Worm (Caenorhabditis elegans): Measurements from ENCODE around the gene dyn-1.
A peak's percentile ranks its signal among the peaks of the same experiment; 100 is the strongest.

The dyn-1 gene

DNA sequence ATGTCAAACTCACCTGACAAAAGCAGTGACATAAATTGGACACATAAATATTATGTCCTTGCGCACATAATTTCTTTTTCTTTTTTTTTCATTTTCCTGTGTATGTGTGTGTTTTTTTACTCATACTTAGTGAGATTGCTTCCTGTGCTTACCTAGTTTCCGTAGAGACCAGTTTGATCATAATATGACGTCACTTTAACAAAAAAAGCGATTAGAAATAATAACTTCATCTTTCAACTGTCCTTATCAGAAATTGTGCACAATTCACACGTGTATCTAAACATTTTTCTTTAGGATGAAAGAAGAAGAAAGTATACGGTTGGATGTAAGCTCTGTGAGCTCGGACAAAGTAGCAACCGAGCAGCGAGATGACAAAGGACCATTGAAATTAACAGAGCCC lies 53.4 kb downstream of the dyn-1 start:
- TF ChIP-seq nhr-77 (tag; optimal IDR thresholded peaks at IDR 0.05) (no peak), unc-55 (GFP tag; optimal IDR thresholded peaks at IDR 0.05) (no peak), crh-2 (tag; optimal IDR thresholded peaks at IDR 0.05) (peak; percentile 36), nhr-21 (tag; optimal IDR thresholded peaks at IDR 0.05) (no peak), fos-1 (tag; optimal IDR thresholded peaks at IDR 0.05) (peak; percentile 65), sma-9 (GFP tag; optimal IDR thresholded peaks at IDR 0.05) (peak; percentile 38), sma-9 (tag; optimal IDR thresholded peaks at IDR 0.05) (no peak)

Data from whole organism, L2 larva.